Worm (Caenorhabditis elegans) whole organism, mixed stage, embryonic: ENCODE results near the gene F58F12.3.
A peak's percentile ranks its signal among the peaks of the same experiment; 100 is the strongest.

Experiments
- M03D4.4 ChIP-seq: sonication (generic microtip); optimal IDR thresholded peaks from 2 replicates; lab custom pipeline; 2017; ENCODE audit warnings: mild to moderate bottlenecking, missing genetic modification characterization, missing compliant biosample characterization
- bed-3 ChIP-seq: fragments of 200-800 bp; sonication (Bioruptor generic); optimal IDR thresholded peaks from 3 replicates; lab custom pipeline; 2018; ENCODE audit warnings: mild to moderate bottlenecking, missing genetic modification characterization, moderate library complexity, missing compliant biosample characterization
- blmp-1 ChIP-seq: fragments of 150-350 bp; optimal IDR thresholded peaks from 2 replicates; lab custom pipeline; 2014; ENCODE audit warnings: missing biosample characterization, missing genetic modification characterization
- ceh-39 ChIP-seq: fragments of 150-350 bp; optimal IDR thresholded peaks from 2 replicates; lab custom pipeline; 2014; ENCODE audit warnings: missing biosample characterization, missing genetic modification characterization
- ceh-43 ChIP-seq: fragments of 200-800 bp; sonication (Bioruptor generic); optimal IDR thresholded peaks from 2 replicates; lab custom pipeline; 2018; ENCODE audit warnings: mild to moderate bottlenecking, missing genetic modification characterization, moderate library complexity, missing compliant biosample characterization
- ceh-83 ChIP-seq: fragments of 200-800 bp; sonication (Bioruptor generic); optimal IDR thresholded peaks from 2 replicates; lab custom pipeline; 2018; ENCODE audit warnings: mild to moderate bottlenecking, missing genetic modification characterization, missing compliant biosample characterization
- ces-1 ChIP-seq: fragments of 150-350 bp; optimal IDR thresholded peaks from 2 replicates; lab custom pipeline; 2014; ENCODE audit warnings: missing biosample characterization, missing genetic modification reagents, missing genetic modification characterization
- cnd-1 ChIP-seq: fragments of 200-800 bp; sonication (Bioruptor generic); optimal IDR thresholded peaks from 2 replicates; lab custom pipeline; 2018; ENCODE audit warnings: mild to moderate bottlenecking, missing genetic modification characterization, missing compliant biosample characterization
- drap-1 ChIP-seq: fragments of 200-800 bp; sonication (Bioruptor generic); optimal IDR thresholded peaks from 3 replicates; lab custom pipeline; 2018; ENCODE audit warnings: mild to moderate bottlenecking, missing genetic modification characterization, missing compliant biosample characterization
- elt-1 ChIP-seq: sonication (generic microtip); optimal IDR thresholded peaks from 2 replicates; lab custom pipeline; 2017; ENCODE audit warnings: missing genetic modification characterization, mild to moderate bottlenecking, missing compliant biosample characterization, antibody characterized with exemption, moderate library complexity, borderline replicate concordance; ENCODE audit not compliant: insufficient read depth
- elt-3 ChIP-seq: fragments of 150-350 bp; optimal IDR thresholded peaks from 2 replicates; lab custom pipeline; 2014; ENCODE audit warnings: missing biosample characterization, missing genetic modification characterization
- flh-1 ChIP-seq: fragments of 200-800 bp; sonication (Bioruptor generic); optimal IDR thresholded peaks from 2 replicates; lab custom pipeline; 2018; ENCODE audit warnings: mild to moderate bottlenecking, missing genetic modification characterization, moderate library complexity, missing compliant biosample characterization
- ham-2 ChIP-seq: fragments of 200-800 bp; sonication (Bioruptor generic); optimal IDR thresholded peaks from 2 replicates; lab custom pipeline; 2018; ENCODE audit warnings: mild to moderate bottlenecking, missing genetic modification characterization, missing compliant biosample characterization
- hlh-1 ChIP-seq: fragments of 150-350 bp; optimal IDR thresholded peaks from 2 replicates; lab custom pipeline; 2014; ENCODE audit warnings: missing biosample characterization, missing genetic modification reagents, missing genetic modification characterization
- lin-32 ChIP-seq: fragments of 200-800 bp; sonication (Bioruptor generic); optimal IDR thresholded peaks from 2 replicates; lab custom pipeline; 2018; ENCODE audit warnings: mild to moderate bottlenecking, missing genetic modification characterization, missing compliant biosample characterization
- mab-5 ChIP-seq: fragments of 150-350 bp; optimal IDR thresholded peaks from 2 replicates; lab custom pipeline; 2014; ENCODE audit warnings: missing biosample characterization, missing genetic modification characterization
- mep-1 ChIP-seq: fragments of 150-350 bp; optimal IDR thresholded peaks from 2 replicates; lab custom pipeline; 2017; ENCODE audit warnings: missing biosample characterization, missing genetic modification reagents, missing genetic modification characterization, inconsistent platforms
- mls-2 ChIP-seq: sonication (generic microtip); optimal IDR thresholded peaks from 2 replicates; lab custom pipeline; 2016; ENCODE audit warnings: mild to moderate bottlenecking, missing genetic modification characterization, moderate library complexity, missing compliant biosample characterization
- nhr-12 ChIP-seq: fragments of 150-350 bp; optimal IDR thresholded peaks from 2 replicates; lab custom pipeline; 2014; ENCODE audit warnings: missing biosample characterization, missing genetic modification characterization
- nhr-2 ChIP-seq: fragments of 150-350 bp; optimal IDR thresholded peaks from 2 replicates; lab custom pipeline; 2014; ENCODE audit warnings: missing biosample characterization, missing genetic modification characterization
- nhr-237 ChIP-seq: fragments of 150-350 bp; optimal IDR thresholded peaks from 2 replicates; lab custom pipeline; 2014; ENCODE audit warnings: missing biosample characterization, missing genetic modification characterization
- nhr-28 ChIP-seq: fragments of 150-350 bp; optimal IDR thresholded peaks from 2 replicates; lab custom pipeline; 2014; ENCODE audit warnings: missing biosample characterization, missing genetic modification characterization
- nhr-76 ChIP-seq: sonication (generic microtip); optimal IDR thresholded peaks from 2 replicates; lab custom pipeline; 2017; ENCODE audit warnings: missing biosample characterization, missing genetic modification characterization
- pha-4 ChIP-seq: fragments of 150-350 bp; optimal IDR thresholded peaks from 2 replicates; lab custom pipeline; 2018; ENCODE audit warnings: missing biosample characterization, missing genetic modification reagents, missing genetic modification characterization
- sem-2 ChIP-seq: fragments of 200-800 bp; sonication (Bioruptor generic); optimal IDR thresholded peaks from 2 replicates; lab custom pipeline; 2018; ENCODE audit warnings: mild to moderate bottlenecking, missing genetic modification characterization, missing compliant biosample characterization
- snpc-4 ChIP-seq: fragments of 150-350 bp; optimal IDR thresholded peaks from 2 replicates; lab custom pipeline; 2014; ENCODE audit warnings: missing biosample characterization, missing genetic modification characterization
- sptf-1 ChIP-seq: sonication (generic microtip); optimal IDR thresholded peaks from 2 replicates; lab custom pipeline; 2017; ENCODE audit warnings: mild to moderate bottlenecking, missing genetic modification characterization, moderate library complexity, missing compliant biosample characterization
- tbx-8 ChIP-seq: fragments of 200-800 bp; sonication (Bioruptor generic); optimal IDR thresholded peaks from 2 replicates; lab custom pipeline; 2018; ENCODE audit warnings: mild to moderate bottlenecking, missing genetic modification characterization, moderate library complexity, missing compliant biosample characterization
- unc-120 ChIP-seq: sonication (generic microtip); optimal IDR thresholded peaks from 2 replicates; lab custom pipeline; 2017; ENCODE audit warnings: missing genetic modification characterization, missing compliant biosample characterization; ENCODE audit not compliant: poor library complexity, severe bottlenecking
- unc-39 ChIP-seq: fragments of 150-350 bp; optimal IDR thresholded peaks from 2 replicates; lab custom pipeline; 2014; ENCODE audit warnings: missing biosample characterization, missing genetic modification characterization
- unc-62 ChIP-seq: fragments of 150-350 bp; optimal IDR thresholded peaks from 2 replicates; lab custom pipeline; 2014; ENCODE audit warnings: missing biosample characterization, missing genetic modification reagents, missing genetic modification characterization
- zip-8 ChIP-seq: fragments of 150-350 bp; optimal IDR thresholded peaks from 2 replicates; lab custom pipeline; 2014; ENCODE audit warnings: missing biosample characterization, missing genetic modification characterization
- ztf-11 ChIP-seq: fragments of 150-350 bp; optimal IDR thresholded peaks from 2 replicates; lab custom pipeline; 2014; ENCODE audit warnings: missing biosample characterization, missing genetic modification characterization

F58F12.3 gene

DNA sequence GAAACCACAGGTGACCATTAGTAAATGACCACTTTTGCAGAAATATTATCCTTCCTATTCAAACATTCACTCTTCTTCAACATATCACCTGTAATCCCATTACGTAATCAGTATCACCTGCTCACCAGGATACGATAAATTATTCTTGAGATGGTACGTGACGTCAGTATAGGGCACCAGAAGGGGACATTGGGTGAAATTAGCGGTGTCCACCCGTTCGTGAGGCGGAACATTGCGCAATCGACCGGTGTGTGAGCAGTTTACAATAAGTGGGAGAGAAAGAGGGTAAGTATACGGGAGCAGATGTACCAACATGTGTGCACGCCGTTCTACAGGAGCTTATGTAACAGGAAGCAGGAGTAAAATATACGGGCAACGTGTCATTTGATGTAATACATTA, 26.9 kb upstream of the F58F12.3 start (continued):
- TF ChIP-seq nhr-76 (no peak), ces-1 (GFP tag; lab: Kevin White, UChicago) (no peak), nhr-12 (no peak), ham-2 (GFP tag; lab: Kevin White, UChicago) (no peak), elt-1 (tag; lab: Kevin White, UChicago) (no peak), mls-2 (tag; lab: Kevin White, UChicago) (peak; percentile 16)
- TF ChIP-seq, all 35 proteins: peak for 9

DNA sequence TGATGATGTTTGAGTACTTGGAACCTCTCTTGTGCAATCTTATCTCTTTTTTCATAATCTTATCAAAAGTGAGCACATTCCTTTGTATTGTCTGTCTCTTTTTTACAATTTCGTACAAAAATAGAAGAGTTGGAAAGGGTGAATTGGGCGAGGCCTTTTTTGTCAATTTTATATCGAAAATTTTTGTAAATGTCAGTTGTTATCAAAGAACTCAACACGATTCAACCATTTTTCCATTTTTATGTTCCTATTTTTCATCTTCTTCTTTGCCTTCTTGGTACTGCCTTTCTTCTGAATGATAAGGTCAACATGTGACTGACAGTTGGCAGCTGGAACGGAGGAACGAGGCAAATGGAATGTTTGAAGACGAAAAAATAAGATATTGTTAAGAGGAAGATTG, 22.7 kb upstream of the F58F12.3 start:
- no peak for TF ChIP-seq cnd-1 (tag; lab: Kevin White, UChicago)
- TF ChIP-seq, all 35 proteins: peak for 0

DNA sequence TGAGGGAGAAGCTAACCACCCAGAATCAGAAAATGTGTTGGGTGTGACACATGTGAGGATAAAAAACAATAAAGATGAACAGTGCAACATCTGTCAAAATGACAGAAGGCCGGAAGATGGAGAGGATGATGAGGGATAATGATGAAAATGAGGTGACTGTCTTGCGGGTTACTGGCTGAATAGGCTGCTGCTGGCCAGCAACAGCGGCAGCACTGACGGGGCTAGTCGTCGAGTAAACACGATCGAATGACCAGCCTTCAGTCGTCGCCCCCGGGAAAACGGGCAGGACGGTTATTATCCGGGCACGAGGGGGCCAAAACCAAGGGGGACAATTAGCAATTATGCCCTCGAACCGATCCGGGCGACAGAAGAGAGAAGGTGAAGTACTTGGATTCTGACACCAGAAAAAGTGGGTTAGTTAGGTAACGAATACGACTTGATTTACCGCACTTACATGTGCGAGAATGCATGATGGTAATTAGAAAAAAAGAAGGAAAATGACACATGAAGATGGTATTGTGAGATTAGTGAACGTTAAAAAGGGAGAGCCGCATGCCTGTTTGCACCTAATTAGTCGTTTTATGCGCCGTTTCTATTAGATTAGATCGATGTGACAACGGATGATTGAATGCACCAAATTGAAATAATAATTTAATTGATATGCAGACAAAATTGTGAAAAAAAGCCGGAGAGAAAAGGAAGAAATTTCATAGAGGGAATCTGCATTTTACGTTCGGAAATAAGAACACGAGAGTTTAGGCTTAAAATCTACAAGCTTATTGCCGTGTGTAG, 20.8 kb upstream of the F58F12.3 start:
- peak; percentile 79 for TF ChIP-seq ces-1 (GFP tag; lab: Kevin White, UChicago)
- peak; percentile 66 for TF ChIP-seq ham-2 (GFP tag; lab: Kevin White, UChicago)
- no peak for TF ChIP-seq hlh-1 (tag; lab: Kevin White, UChicago)
- no peak for TF ChIP-seq drap-1
- no peak for TF ChIP-seq sem-2 (GFP tag; lab: Kevin White, UChicago)
- TF ChIP-seq bed-3 (GFP tag; lab: Kevin White, UChicago) = no peak
- TF ChIP-seq nhr-12 = no peak
- TF ChIP-seq elt-3 = no peak
- TF ChIP-seq mls-2 (tag; lab: Kevin White, UChicago) = peak; percentile 77
- TF ChIP-seq ceh-43 (GFP tag; lab: Kevin White, UChicago) = peak; percentile 76
- no peak for TF ChIP-seq nhr-28 (tag; lab: Kevin White, UChicago)
- no peak for TF ChIP-seq ceh-83 (GFP tag; lab: Kevin White, UChicago)
- no peak for TF ChIP-seq pha-4 (tag; lab: Kevin White, UChicago)
- peak; percentile 51 for TF ChIP-seq lin-32 (GFP tag; lab: Kevin White, UChicago)
- no peak for TF ChIP-seq nhr-237 (tag; lab: Kevin White, UChicago)
- no peak for TF ChIP-seq elt-1 (tag; lab: Kevin White, UChicago)
- peak; percentile 57 for TF ChIP-seq unc-62 (GFP tag; lab: Kevin White, UChicago)
- no peak for TF ChIP-seq tbx-8
- TF ChIP-seq nhr-76 = no peak
- TF ChIP-seq nhr-2 (tag; lab: Kevin White, UChicago) = peak; percentile 93
- no peak for TF ChIP-seq M03D4.4 (tag; lab: Kevin White, UChicago)
- no peak for TF ChIP-seq mep-1 (tag; lab: Kevin White, UChicago)
- TF ChIP-seq unc-120 (tag; lab: Kevin White, UChicago) = no peak
- no peak for TF ChIP-seq blmp-1
- peak; percentile 57 for TF ChIP-seq sptf-1 (tag; lab: Kevin White, UChicago)
- no peak for TF ChIP-seq ztf-11 (tag; lab: Kevin White, UChicago)
- peak; percentile 90 for TF ChIP-seq cnd-1 (tag; lab: Kevin White, UChicago)
- TF ChIP-seq mab-5 = no peak
- TF ChIP-seq unc-39 = no peak
- TF ChIP-seq zip-8 (tag; lab: Kevin White, UChicago) = no peak
- no peak for TF ChIP-seq snpc-4
- TF ChIP-seq, all 35 proteins: peak for 9

DNA sequence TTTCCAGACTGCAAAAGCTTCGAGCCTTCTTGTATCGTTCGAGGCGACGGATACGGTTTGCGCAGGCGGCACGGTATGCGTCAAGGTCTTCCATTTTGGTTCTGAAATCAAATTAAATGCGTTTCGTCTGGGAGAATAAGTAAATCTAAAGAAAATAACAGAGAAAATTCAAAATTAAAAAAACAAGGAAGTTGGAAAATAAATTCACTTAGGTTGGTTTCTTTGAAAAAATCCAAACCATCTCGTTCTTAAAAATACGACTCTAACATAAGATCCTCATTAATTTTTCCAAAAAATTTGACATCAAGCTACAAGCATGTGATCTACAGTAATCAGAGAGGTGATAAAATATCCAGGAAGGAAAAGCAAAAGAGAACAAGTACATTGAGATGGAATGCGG, 19.1 kb upstream of the F58F12.3 start, which contains the start of gene T25D10.4:
Gene T25D10.4 (minus strand): TSS at position 101 of the 400 bp plus-strand sequence.
- TF ChIP-seq lin-32 (GFP tag; lab: Kevin White, UChicago) = no peak
- TF ChIP-seq ceh-39 (tag; lab: Kevin White, UChicago) = no peak

DNA sequence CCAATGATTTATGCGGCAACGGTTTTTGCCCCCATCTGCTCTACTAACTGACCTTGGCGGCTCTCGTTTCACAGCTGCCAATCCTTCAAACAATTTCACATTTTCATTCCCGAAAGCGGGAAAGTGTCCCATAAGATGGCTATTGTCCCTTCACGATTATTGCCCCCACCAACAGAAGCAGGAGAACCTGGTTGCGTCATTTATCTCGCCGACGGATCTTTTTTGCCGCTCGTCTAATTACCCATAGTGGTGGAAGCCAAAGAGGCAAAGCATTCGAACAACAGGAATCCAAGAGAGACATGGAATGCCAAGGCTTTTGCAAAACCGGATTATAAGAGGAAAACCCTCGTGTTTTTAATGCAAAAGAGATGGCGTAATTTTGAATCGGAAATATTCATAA, 18.0 kb upstream of the F58F12.3 start:
- peak; percentile 90 for TF ChIP-seq ham-2 (GFP tag; lab: Kevin White, UChicago)
- TF ChIP-seq blmp-1 = no peak
- TF ChIP-seq flh-1 (GFP tag; lab: Kevin White, UChicago) = no peak
- no peak for TF ChIP-seq drap-1
- TF ChIP-seq nhr-2 (tag; lab: Kevin White, UChicago) = peak; percentile 9
- no peak for TF ChIP-seq mab-5
- peak; percentile 44 for TF ChIP-seq mls-2 (tag; lab: Kevin White, UChicago)
- no peak for TF ChIP-seq M03D4.4 (tag; lab: Kevin White, UChicago)
- TF ChIP-seq elt-1 (tag; lab: Kevin White, UChicago) = peak; percentile 69
- no peak for TF ChIP-seq nhr-12
- no peak for TF ChIP-seq ceh-83 (GFP tag; lab: Kevin White, UChicago)
- no peak for TF ChIP-seq ces-1 (GFP tag; lab: Kevin White, UChicago)
- no peak for TF ChIP-seq tbx-8
- TF ChIP-seq ceh-39 (tag; lab: Kevin White, UChicago) = no peak
- peak; percentile 31 for TF ChIP-seq mep-1 (tag; lab: Kevin White, UChicago)
- no peak for TF ChIP-seq pha-4 (tag; lab: Kevin White, UChicago)
- TF ChIP-seq snpc-4 = no peak
- TF ChIP-seq elt-3 = no peak
- no peak for TF ChIP-seq nhr-237 (tag; lab: Kevin White, UChicago)
- TF ChIP-seq cnd-1 (tag; lab: Kevin White, UChicago) = peak; percentile 36
- no peak for TF ChIP-seq unc-120 (tag; lab: Kevin White, UChicago)
- TF ChIP-seq zip-8 (tag; lab: Kevin White, UChicago) = peak; percentile 65
- peak; percentile 31 for TF ChIP-seq lin-32 (GFP tag; lab: Kevin White, UChicago)
- no peak for TF ChIP-seq bed-3 (GFP tag; lab: Kevin White, UChicago)
- no peak for TF ChIP-seq unc-62 (GFP tag; lab: Kevin White, UChicago)
- TF ChIP-seq, all 35 proteins: peak for 8
